Worm (Caenorhabditis elegans): ENCODE data around the gene fezf-1.

The fezf-1 gene

DNA sequence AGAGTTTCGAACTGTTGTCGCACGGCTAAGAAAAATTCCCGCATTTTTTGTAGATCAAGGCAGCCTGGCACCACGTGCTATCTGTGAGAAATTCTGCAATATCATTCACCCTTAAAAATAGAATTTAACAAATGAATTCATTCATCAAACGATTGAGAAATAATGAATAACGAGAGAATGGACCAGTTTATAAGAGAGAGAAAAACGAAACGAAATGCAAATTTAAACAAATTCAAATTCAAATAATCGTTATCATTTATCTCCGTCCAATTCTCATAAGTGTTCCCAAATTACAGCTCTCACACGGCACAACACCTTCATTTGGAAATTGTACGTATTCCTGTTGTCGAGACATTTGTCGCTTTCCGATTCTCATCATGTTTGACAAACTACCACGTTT lies 39.2 kb downstream of the fezf-1 start, which contains the start of gene seld-1:
seld-1 (plus strand) TSS at position 301 of the 400 bp plus-strand sequence.
- TF ChIP-seq ceh-20 (GFP tag; IDR thresholded peaks at IDR 0.05) (no peak), unc-62 (GFP tag; optimal IDR thresholded peaks at IDR 0.05 in 1 of 2) (peak in 1 of 2 experiments; percentile 47), unc-62 (tag; optimal IDR thresholded peaks at IDR 0.05) (no peak)

DNA sequence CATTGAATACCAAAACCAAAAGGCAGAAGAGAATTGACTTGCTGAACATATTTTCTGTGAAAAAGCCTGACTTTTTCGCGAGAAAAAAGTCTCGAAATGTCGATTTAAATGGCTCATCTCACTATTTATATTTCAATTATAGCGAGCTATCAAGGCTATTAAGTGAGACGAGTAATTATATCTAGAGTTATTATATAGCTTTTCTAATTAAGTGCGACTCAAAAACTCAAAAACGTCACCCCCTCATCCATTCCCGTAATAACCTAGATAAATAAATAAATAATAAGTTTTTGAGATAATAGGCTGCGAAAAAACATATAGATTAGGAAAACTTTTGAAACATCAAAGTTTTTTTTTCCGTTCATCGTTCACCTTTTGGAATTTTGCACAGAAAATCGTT lies 39.8 kb downstream of the fezf-1 start, which contains the start of gene nlp-17:
nlp-17 (minus strand) TSS at position 101 of the 400 bp plus-strand sequence.
- TF ChIP-seq ceh-44 (GFP tag; IDR thresholded peaks at IDR 0.05) (no peak), mxl-3 (GFP tag; optimal IDR thresholded peaks at IDR 0.05) (no peak)

DNA sequence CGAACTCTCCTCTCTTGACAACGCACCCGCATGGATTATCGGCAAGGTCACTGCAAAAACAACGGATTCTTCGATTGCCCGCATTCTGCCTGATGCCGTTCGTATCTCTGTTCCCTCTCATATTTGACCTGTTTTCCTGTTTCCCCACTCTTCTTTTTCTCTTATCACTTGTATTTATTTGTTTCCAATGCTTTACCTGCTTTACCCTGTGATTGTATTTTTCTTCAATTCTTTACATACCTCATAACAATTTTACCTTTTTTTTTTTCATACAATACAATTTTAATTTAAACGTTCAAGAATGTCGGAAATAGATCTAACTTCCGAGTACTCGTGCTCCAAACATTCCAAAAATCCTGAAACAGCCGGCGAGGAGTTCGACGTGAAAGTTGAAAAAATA lies 43.0 kb downstream of the fezf-1 start, which contains the start of gene afmd-2:
afmd-2 (plus strand) TSS at position 301 of the 400 bp plus-strand sequence.
- peak; percentile 48 for TF ChIP-seq aha-1 (tag)
- TF ChIP-seq ceh-82 (tag; optimal IDR thresholded peaks at IDR 0.05): no peak
- TF ChIP-seq nhr-28 (tag; optimal IDR thresholded peaks at IDR 0.05): peak; percentile 37
- TF ChIP-seq ztf-11 (tag; optimal IDR thresholded peaks at IDR 0.05): no peak
- no peak for TF ChIP-seq saeg-2 (GFP tag; IDR thresholded peaks at IDR 0.05)
- peak; percentile 16 for TF ChIP-seq mxl-3 (GFP tag; optimal IDR thresholded peaks at IDR 0.05)
- TF ChIP-seq hlh-11 (tag; optimal IDR thresholded peaks at IDR 0.05): no peak
- TF ChIP-seq daf-16 (GFP tag; optimal IDR thresholded peaks at IDR 0.05): no peak
- peak; percentile 70 for TF ChIP-seq daf-16 (tag; optimal IDR thresholded peaks at IDR 0.05)
- no peak for TF ChIP-seq unc-130 (GFP tag; optimal IDR thresholded peaks at IDR 0.05)
- no peak for TF ChIP-seq gei-8 (GFP tag; optimal IDR thresholded peaks at IDR 0.05)

DNA sequence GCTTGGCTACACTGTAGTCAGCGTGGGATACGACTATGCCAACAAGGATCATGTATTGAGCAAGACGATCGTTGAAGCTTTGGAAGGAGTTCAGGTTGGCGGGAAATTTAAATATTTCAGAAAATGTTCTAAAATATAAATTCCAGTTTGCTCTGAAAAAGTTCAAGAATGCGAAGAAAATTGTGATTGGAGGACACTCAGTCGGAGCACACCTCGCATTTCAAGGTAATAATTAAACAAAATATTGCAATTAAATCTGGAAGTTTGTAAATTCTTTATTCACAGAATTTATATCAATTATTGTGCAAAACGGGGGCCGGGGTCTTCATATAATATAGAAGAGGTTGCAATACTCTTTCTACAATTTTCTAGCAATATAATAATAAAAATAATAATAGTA lies 44.2 kb downstream of the fezf-1 start:
- peak; percentile 10 for TF ChIP-seq F49E8.2 (tag; optimal IDR thresholded peaks at IDR 0.05; ENCODE audit: borderline replicate concordance)
- TF ChIP-seq tra-1 (GFP tag; IDR thresholded peaks at IDR 0.05): no peak
- TF ChIP-seq daf-16 (GFP tag; optimal IDR thresholded peaks at IDR 0.05): no peak
- TF ChIP-seq daf-16 (tag; optimal IDR thresholded peaks at IDR 0.05): no peak
- TF ChIP-seq Y75B8A.6 (GFP tag; IDR thresholded peaks at IDR 0.05): no peak
- no peak for TF ChIP-seq zip-2 (tag; optimal IDR thresholded peaks at IDR 0.05)
- peak; percentile 31; the same call in 1 of the 2 replicates for TF ChIP-seq pha-4 (GFP tag; IDR thresholded peaks at IDR 0.05)
- TF ChIP-seq pha-4 (tag; optimal IDR thresholded peaks at IDR 0.05): no peak
- TF ChIP-seq nhr-42 (GFP tag; IDR thresholded peaks at IDR 0.05): no peak
- no peak for TF ChIP-seq skn-1 (tag; optimal IDR thresholded peaks at IDR 0.05)
- TF ChIP-seq mdl-1 (tag; optimal IDR thresholded peaks at IDR 0.05): no peak
- TF ChIP-seq ceh-20 (GFP tag; IDR thresholded peaks at IDR 0.05): no peak
- no peak for TF ChIP-seq spr-3 (GFP tag; optimal IDR thresholded peaks at IDR 0.05)
- no peak for TF ChIP-seq ces-1 (GFP tag; optimal IDR thresholded peaks at IDR 0.05)
- TF ChIP-seq F10B5.3 (tag; optimal IDR thresholded peaks at IDR 0.05): no peak
- no peak for TF ChIP-seq daf-8 (GFP tag; IDR thresholded peaks at IDR 0.05)
- peak; percentile 31 for TF ChIP-seq unc-130 (GFP tag; optimal IDR thresholded peaks at IDR 0.05)
- no peak for TF ChIP-seq dmd-8 (GFP tag; IDR thresholded peaks at IDR 0.05)
- TF ChIP-seq snpc-1.2 (GFP tag; IDR thresholded peaks at IDR 0.05): peak; percentile 66; the same call in 1 of the 2 replicates
- TF ChIP-seq madf-5 (GFP tag; IDR thresholded peaks at IDR 0.05): no peak
- TF ChIP-seq lsy-2 (tag; optimal IDR thresholded peaks at IDR 0.05): no peak
- TF ChIP-seq ztf-11 (tag; optimal IDR thresholded peaks at IDR 0.05): no peak
- peak; percentile 58; the same call in 1 of the 2 replicates for TF ChIP-seq lin-38 (GFP tag; IDR thresholded peaks at IDR 0.05)
- TF ChIP-seq mxl-2 (GFP tag; conservative IDR thresholded peaks at IDR 0.05): no peak
- TF ChIP-seq ceh-82 (tag; optimal IDR thresholded peaks at IDR 0.05): no peak
- TF ChIP-seq ceh-32 (tag; optimal IDR thresholded peaks at IDR 0.05; ENCODE audit: poor library complexity): no peak
- no peak for TF ChIP-seq dve-1 (tag; optimal IDR thresholded peaks at IDR 0.05; ENCODE audit: insufficient read depth)
- TF ChIP-seq pqm-1 (tag; optimal IDR thresholded peaks at IDR 0.05): no peak
- TF ChIP-seq lin-13 (GFP tag; optimal IDR thresholded peaks at IDR 0.05): no peak
- TF ChIP-seq dpl-1 (GFP tag; optimal IDR thresholded peaks at IDR 0.05): no peak
- no peak for TF ChIP-seq nhr-28 (tag; optimal IDR thresholded peaks at IDR 0.05)
- no peak for TF ChIP-seq nhr-41 (GFP tag; IDR thresholded peaks at IDR 0.05)
- no peak for TF ChIP-seq dmd-6 (GFP tag; IDR thresholded peaks at IDR 0.05)
- no peak for TF ChIP-seq aly-2 (tag; optimal IDR thresholded peaks at IDR 0.05)
- TF ChIP-seq rbr-2 (tag; optimal IDR thresholded peaks at IDR 0.05): no peak
- TF ChIP-seq nhr-77 (tag; optimal IDR thresholded peaks at IDR 0.05): no peak
- no peak for TF ChIP-seq ctbp-1 (GFP tag; IDR thresholded peaks at IDR 0.05)
- TF ChIP-seq F44E2.7 (GFP tag; IDR thresholded peaks at IDR 0.05): no peak
